Fruit fly (Drosophila melanogaster): ENCODE data around the gene Pdp.

- TF ChIP-seq row (GFP tag; IDR thresholded peaks at IDR 0.05) (no peak; the same call in 2 of the 3 replicates), CG13123 (GFP tag; optimal IDR thresholded peaks at IDR 0.05) (no peak)
Observed at dm6 chrX:7702160-7702907, 32.1 kb downstream of the Pdp start.
